Fruit fly (Drosophila melanogaster): ENCODE results near the gene Med.
A peak's percentile ranks its signal among the peaks of the same experiment; 100 is the strongest.

Gene Med

dm6 chr3R:31588374-31588773, 22.5 kb upstream of the Med start, which contains the start of gene CG1635 (continued):
- TF ChIP-seq zf30C (GFP tag; optimal IDR thresholded peaks at IDR 0.05) = peak; percentile 61
- peak; percentile 98 for TF ChIP-seq CG7786 (GFP tag; optimal IDR thresholded peaks at IDR 0.05)
- peak; percentile 99 for TF ChIP-seq tin (GFP tag; optimal IDR thresholded peaks at IDR 0.05)
- peak; percentile 91 for TF ChIP-seq CG2116 (GFP tag; optimal IDR thresholded peaks at IDR 0.05)
- TF ChIP-seq CG10462 (GFP tag; optimal IDR thresholded peaks at IDR 0.05) = peak; percentile 97
- peak; percentile 99 for TF ChIP-seq ind (GFP tag; optimal IDR thresholded peaks at IDR 0.05)
- peak; percentile 97 for TF ChIP-seq CG1792 (GFP tag; optimal IDR thresholded peaks at IDR 0.05)
- peak; percentile 91 for TF ChIP-seq pros (GFP tag; optimal IDR thresholded peaks at IDR 0.05)
- peak; percentile 97 for TF ChIP-seq CG8089 (GFP tag; optimal IDR thresholded peaks at IDR 0.05)
- TF ChIP-seq tna (GFP tag; IDR thresholded peaks at IDR 0.05; ENCODE audit: partially characterized antibody) = peak; percentile 64; the same call in 1 of the 2 replicates
- TF ChIP-seq repo (GFP tag; optimal IDR thresholded peaks at IDR 0.05) = peak; percentile 90
- peak; percentile 82 for TF ChIP-seq pfk (GFP tag; optimal IDR thresholded peaks at IDR 0.05)
- TF ChIP-seq HLH3B (GFP tag; IDR thresholded peaks at IDR 0.05) = peak; percentile 100
- TF ChIP-seq seq (GFP tag; IDR thresholded peaks at IDR 0.05) = peak; percentile 100
- TF ChIP-seq CG4360 (GFP tag; IDR thresholded peaks at IDR 0.05) = peak; percentile 92
- TF ChIP-seq gt (GFP tag; IDR thresholded peaks at IDR 0.05) = peak; percentile 97
- peak; percentile 100 for TF ChIP-seq CG15269 (tag; optimal IDR thresholded peaks at IDR 0.05)
- peak; percentile 99 for TF ChIP-seq CG11723 (GFP tag; optimal IDR thresholded peaks at IDR 0.05)
- peak; percentile 99 for TF ChIP-seq Max (GFP tag; optimal IDR thresholded peaks at IDR 0.05)
- peak; percentile 100 for TF ChIP-seq HmgZ (tag; optimal IDR thresholded peaks at IDR 0.05)
- peak; percentile 99 for TF ChIP-seq CG32767 (GFP tag; IDR thresholded peaks at IDR 0.05)
- peak; percentile 96 for TF ChIP-seq luna (GFP tag; optimal IDR thresholded peaks at IDR 0.05)
- peak; percentile 99 for TF ChIP-seq CG6689 (GFP tag; IDR thresholded peaks at IDR 0.05)
- TF ChIP-seq CG16813 (GFP tag; IDR thresholded peaks at IDR 0.05; ENCODE audit: partially characterized antibody) = peak; percentile 51
- peak; percentile 99 for TF ChIP-seq zen (tag; optimal IDR thresholded peaks at IDR 0.05)
- peak; percentile 95 for TF ChIP-seq CG8281 (tag; optimal IDR thresholded peaks at IDR 0.05)
- peak; percentile 86 for TF ChIP-seq CG7928 (GFP tag; optimal IDR thresholded peaks at IDR 0.05)
- peak; percentile 48 for TF ChIP-seq hbn (GFP tag; IDR thresholded peaks at IDR 0.05; ENCODE audit: partially characterized antibody)
- TF ChIP-seq CG4424 (GFP tag; optimal IDR thresholded peaks at IDR 0.05) = peak; percentile 99
- peak; percentile 99 for TF ChIP-seq CG34422 (GFP tag; IDR thresholded peaks at IDR 0.05)
- TF ChIP-seq jumu (GFP tag; optimal IDR thresholded peaks at IDR 0.05) = peak; percentile 97
- TF ChIP-seq CG8924 (tag; optimal IDR thresholded peaks at IDR 0.05) = peak; percentile 100
- TF ChIP-seq CHES-1-like (GFP tag; optimal IDR thresholded peaks at IDR 0.05) = peak; percentile 98
- peak; percentile 98 for TF ChIP-seq NK7.1 (GFP tag; optimal IDR thresholded peaks at IDR 0.05)
- peak; percentile 97 for TF ChIP-seq NC2α (GFP tag; optimal IDR thresholded peaks at IDR 0.05)
- TF ChIP-seq CG1233 (GFP tag; optimal IDR thresholded peaks at IDR 0.05) = peak; percentile 99
- TF ChIP-seq p53 (GFP tag; optimal IDR thresholded peaks at IDR 0.05) = peak; percentile 72
- TF ChIP-seq CG11560 (tag; IDR thresholded peaks at IDR 0.05) = peak; percentile 92
- peak; percentile 100 for TF ChIP-seq Drgx (GFP tag; IDR thresholded peaks at IDR 0.05)
- TF ChIP-seq CG4404 (GFP tag; IDR thresholded peaks at IDR 0.05) = peak; percentile 97
- TF ChIP-seq grn (GFP tag; optimal IDR thresholded peaks at IDR 0.05) = no peak
- TF ChIP-seq D (optimal IDR thresholded peaks at IDR 0.05) = no peak
- TF ChIP-seq D (GFP tag; optimal IDR thresholded peaks at IDR 0.05) = peak; percentile 99
- TF ChIP-seq CG14860 (GFP tag; IDR thresholded peaks at IDR 0.05; ENCODE audit: partially characterized antibody) = peak; percentile 58; the same call in 2 of the 3 replicates
- TF ChIP-seq CG15696 (tag; optimal IDR thresholded peaks at IDR 0.05) = peak; percentile 98
- peak; percentile 97 for TF ChIP-seq CG13123 (GFP tag; optimal IDR thresholded peaks at IDR 0.05)
- peak; percentile 99 for TF ChIP-seq CG2875 (GFP tag; optimal IDR thresholded peaks at IDR 0.05)
- peak; percentile 100 for TF ChIP-seq CG18599 (GFP tag; optimal IDR thresholded peaks at IDR 0.05)
- peak; percentile 99 for TF ChIP-seq twi (tag; optimal IDR thresholded peaks at IDR 0.05)
- TF ChIP-seq nmo (GFP tag; optimal IDR thresholded peaks at IDR 0.05) = peak; percentile 97
- TF ChIP-seq PHDP (tag; optimal IDR thresholded peaks at IDR 0.05) = peak; percentile 100
